Worm (Caenorhabditis elegans): ENCODE measurements around the gene C13A10.2.
A peak's percentile ranks its signal among the peaks of the same experiment; 100 is the strongest.

- TF ChIP-seq fos-1 (tag; optimal IDR thresholded peaks at IDR 0.05) (no peak), nhr-12 (tag; optimal IDR thresholded peaks at IDR 0.05) (no peak), ZK546.5 (tag; optimal IDR thresholded peaks at IDR 0.05) (no peak), ztf-11 (tag; optimal IDR thresholded peaks at IDR 0.05) (no peak), nhr-23 (tag; optimal IDR thresholded peaks at IDR 0.05) (no peak), skn-1 (tag; optimal IDR thresholded peaks at IDR 0.05) (no peak), nhr-76 (tag; optimal IDR thresholded peaks at IDR 0.05) (no peak), elt-3 (tag; optimal IDR thresholded peaks at IDR 0.05) (no peak), pqm-1 (tag; optimal IDR thresholded peaks at IDR 0.05) (no peak), elt-1 (tag; optimal IDR thresholded peaks at IDR 0.05) (peak; percentile 54), unc-62 (GFP tag; optimal IDR thresholded peaks at IDR 0.05) (no peak)
Observed at ce11 chrII:1360257-1360656, 2.5 kb upstream of the C13A10.2 start.

Measured in whole organism, L3 larva.